Fruit fly (Drosophila melanogaster) whole organism: ENCODE data around the gene Mcm2.

Experiments
- Dll ChIP-seq: fragments of >200 bp; optimal IDR thresholded peaks from 2 replicates; lab custom pipeline; 2017
- EcR ChIP-seq, 2 experiments: fragments of >200 bp; optimal IDR thresholded peaks; 2 replicates each; lab custom pipeline; 2017; ENCODE audit warnings: missing biosample characterization in 2 of 2, missing genetic modification characterization in 2 of 2, missing genetic modification reagents in 2 of 2
- pan ChIP-seq: fragments of >200 bp; optimal IDR thresholded peaks from 2 replicates; lab custom pipeline; 2017
- psq ChIP-seq: fragments of >200 bp; optimal IDR thresholded peaks from 2 replicates; lab custom pipeline; 2017

DNA sequence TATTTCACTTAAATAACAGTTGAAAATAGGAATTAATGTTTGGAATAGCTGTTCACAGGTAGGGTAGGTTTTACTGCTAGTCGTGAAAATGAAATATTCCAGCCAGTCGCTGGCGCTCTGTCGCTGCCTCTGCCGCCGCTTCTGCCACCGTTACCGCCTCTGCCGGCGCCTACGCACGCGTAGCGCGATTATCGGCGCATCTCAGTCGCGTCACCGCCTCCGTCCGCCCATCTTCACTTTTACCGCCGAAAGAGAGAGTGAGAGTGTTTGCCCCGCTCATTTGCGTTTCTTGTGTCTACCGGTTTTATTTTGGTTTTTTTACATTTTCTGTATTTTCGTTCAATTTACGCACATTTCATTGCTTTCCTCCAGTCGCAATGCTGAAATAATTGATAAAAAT, 13.2 kb upstream of the Mcm2 start:
- TF ChIP-seq EcR (GFP tag; optimal IDR thresholded peaks at IDR 0.05; lab: Kevin White, UChicago) = no peak
- TF ChIP-seq Dll (lab: Kevin White, UChicago) = no peak
- no peak for TF ChIP-seq pan (lab: Kevin White, UChicago)
- no peak for TF ChIP-seq psq (lab: Kevin White, UChicago)
